Fruit fly (Drosophila melanogaster): ENCODE measurements around the gene SA2.

The SA2 gene

DNA sequence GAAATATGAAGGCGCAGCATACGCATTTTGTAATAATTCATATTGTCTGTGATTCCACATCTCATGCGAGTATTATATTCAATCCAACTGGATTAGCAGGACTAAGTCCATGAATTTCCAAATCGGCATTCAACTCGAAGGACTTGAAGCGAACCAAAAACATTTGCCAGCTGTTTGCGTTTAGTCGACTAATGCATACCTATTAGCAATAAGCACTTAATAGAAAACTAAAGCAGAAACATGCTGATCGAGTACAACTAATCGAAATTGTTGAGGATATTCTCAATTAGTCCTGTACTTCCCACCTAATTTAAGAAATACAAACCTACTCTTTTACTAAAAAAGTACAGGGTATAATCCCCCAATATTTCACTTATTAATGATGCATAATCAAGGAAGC is 31.6 kb upstream of the SA2 start:
- TF ChIP-seq CG6854 (GFP tag; optimal IDR thresholded peaks at IDR 0.05) (no peak), Trl (optimal IDR thresholded peaks at IDR 0.05) (no peak), Trl (GFP tag; optimal IDR thresholded peaks at IDR 0.05) (no peak), gem (tag; optimal IDR thresholded peaks at IDR 0.05) (no peak), CG6791 (GFP tag; IDR thresholded peaks at IDR 0.05; ENCODE audit: partially characterized antibody) (0 out of 3 replicates have a peak, but pooled peaks have one; percentile 16), inv (GFP tag; IDR thresholded peaks at IDR 0.05; ENCODE audit: partially characterized antibody) (peak; percentile 20; the same call in 1 of the 2 replicates), nerfin-2 (GFP tag; IDR thresholded peaks at IDR 0.05; ENCODE audit: partially characterized antibody) (peak; percentile 21; the same call in 1 of the 2 replicates), CG14860 (GFP tag; IDR thresholded peaks at IDR 0.05; ENCODE audit: partially characterized antibody) (0 out of 3 replicates have a peak, but pooled peaks have one; percentile 28), CG16813 (GFP tag; IDR thresholded peaks at IDR 0.05; ENCODE audit: partially characterized antibody) (peak; percentile 59), CG2712 (tag; optimal IDR thresholded peaks at IDR 0.05) (no peak), CG13123 (GFP tag; optimal IDR thresholded peaks at IDR 0.05) (no peak), HLH4C (GFP tag; IDR thresholded peaks at IDR 0.05; ENCODE audit: partially characterized antibody) (peak; percentile 51), CkIIα-i1 (GFP tag; IDR thresholded peaks at IDR 0.05) (no peak)

DNA sequence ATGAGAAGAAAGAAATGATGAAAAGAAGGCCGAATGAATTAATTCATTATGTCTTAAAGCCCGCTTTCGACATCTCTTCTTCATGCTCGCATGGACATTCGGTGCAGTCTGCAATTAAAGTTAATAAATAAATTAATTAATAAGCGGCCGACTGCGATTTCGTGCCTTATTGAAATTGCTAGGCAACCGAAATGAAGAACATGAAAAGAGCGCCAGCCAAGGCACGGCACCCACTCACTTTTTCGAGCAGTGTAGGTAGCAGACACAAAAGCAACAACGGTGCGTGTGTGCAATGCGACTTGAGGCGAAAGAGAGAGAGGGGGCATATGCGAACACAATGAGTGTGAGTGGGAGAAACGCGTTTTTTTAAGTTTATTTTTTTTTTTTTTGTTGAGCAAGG is 26.8 kb upstream of the SA2 start:
- TF ChIP-seq CG7357 (GFP tag; IDR thresholded peaks at IDR 0.05) = no peak
- peak; percentile 40 for TF ChIP-seq CG9727 (GFP tag; optimal IDR thresholded peaks at IDR 0.05)
- peak; percentile 36 for TF ChIP-seq Vsx1 (GFP tag; optimal IDR thresholded peaks at IDR 0.05)
- TF ChIP-seq ttk (GFP tag; IDR thresholded peaks at IDR 0.05) = peak; percentile 44; the same call in 1 of the 2 replicates
- no peak for TF ChIP-seq CG12769 (tag; optimal IDR thresholded peaks at IDR 0.05)
- peak; percentile 40 for TF ChIP-seq dmrt99B (tag; optimal IDR thresholded peaks at IDR 0.05)
- TF ChIP-seq tna (GFP tag; IDR thresholded peaks at IDR 0.05; ENCODE audit: partially characterized antibody) = no peak
- peak; percentile 39; the same call in 1 of the 2 replicates for TF ChIP-seq CG10959 (GFP tag; IDR thresholded peaks at IDR 0.05)
- TF ChIP-seq crol (GFP tag; IDR thresholded peaks at IDR 0.05) = peak; percentile 16; the same call in 1 of the 2 replicates
- peak; percentile 52; the same call in 2 of the 3 replicates for TF ChIP-seq CG17361 (GFP tag; IDR thresholded peaks at IDR 0.05)
- peak; percentile 34 for TF ChIP-seq CG13424 (tag; optimal IDR thresholded peaks at IDR 0.05)
- TF ChIP-seq sisA (GFP tag; IDR thresholded peaks at IDR 0.05) = peak; percentile 20; the same call in 1 of the 2 replicates
- TF ChIP-seq CG30431 (GFP tag; optimal IDR thresholded peaks at IDR 0.05) = peak; percentile 37
- TF ChIP-seq h (optimal IDR thresholded peaks at IDR 0.05) = no peak
- TF ChIP-seq lola (GFP tag; optimal IDR thresholded peaks at IDR 0.05) = peak in 1 of 3 experiments; percentile 43
- peak; percentile 6 to 51 for TF ChIP-seq Hr51 (GFP tag; optimal IDR thresholded peaks at IDR 0.05)
- TF ChIP-seq hb (GFP tag; IDR thresholded peaks at IDR 0.05; ENCODE audit: partially characterized antibody) = no peak
- peak; percentile 86 for TF ChIP-seq sens (GFP tag)
- TF ChIP-seq CG1602 (GFP tag; optimal IDR thresholded peaks at IDR 0.05) = no peak
- TF ChIP-seq CG32767 (GFP tag; IDR thresholded peaks at IDR 0.05) = 0 out of 2 replicates have a peak, but pooled peaks have one; percentile 31
- peak; percentile 16 for TF ChIP-seq CG8944 (GFP tag; optimal IDR thresholded peaks at IDR 0.05)
- TF ChIP-seq CG7372 (GFP tag; IDR thresholded peaks at IDR 0.05) = peak; percentile 32; the same call in 1 of the 2 replicates
- peak; percentile 30 for TF ChIP-seq az2 (GFP tag; optimal IDR thresholded peaks at IDR 0.05)
- 0 out of 3 replicates have a peak, but pooled peaks have one; percentile 40 for TF ChIP-seq H15 (GFP tag; IDR thresholded peaks at IDR 0.05)
- no peak for TF ChIP-seq run (tag; optimal IDR thresholded peaks at IDR 0.05)
- TF ChIP-seq bigmax (GFP tag; optimal IDR thresholded peaks at IDR 0.05) = no peak
- TF ChIP-seq gce (GFP tag; IDR thresholded peaks at IDR 0.05) = 0 out of 3 replicates have a peak, but pooled peaks have one; percentile 8
- 0 out of 3 replicates have a peak, but pooled peaks have one; percentile 34 for TF ChIP-seq CG2889 (GFP tag; IDR thresholded peaks at IDR 0.05)
- TF ChIP-seq CoRest (tag; optimal IDR thresholded peaks at IDR 0.05) = peak; percentile 19
- peak; percentile 13 for TF ChIP-seq Sox100B (GFP tag; optimal IDR thresholded peaks at IDR 0.05)
- no peak for TF ChIP-seq CG16813 (GFP tag; IDR thresholded peaks at IDR 0.05; ENCODE audit: partially characterized antibody)
- TF ChIP-seq row (GFP tag; IDR thresholded peaks at IDR 0.05) = peak; percentile 29; the same call in 1 of the 3 replicates
- TF ChIP-seq repo (GFP tag; optimal IDR thresholded peaks at IDR 0.05) = no peak
- TF ChIP-seq CG17568 (GFP tag; optimal IDR thresholded peaks at IDR 0.05) = no peak
- peak; percentile 52 for TF ChIP-seq Xbp1 (GFP tag; optimal IDR thresholded peaks at IDR 0.05)
- 0 out of 3 replicates have a peak, but pooled peaks have one; percentile 29 for TF ChIP-seq CG11695 (GFP tag; IDR thresholded peaks at IDR 0.05)
